Fruit fly (Drosophila melanogaster): ENCODE measurements around the gene Lamtor3.

Lamtor3 gene

DNA sequence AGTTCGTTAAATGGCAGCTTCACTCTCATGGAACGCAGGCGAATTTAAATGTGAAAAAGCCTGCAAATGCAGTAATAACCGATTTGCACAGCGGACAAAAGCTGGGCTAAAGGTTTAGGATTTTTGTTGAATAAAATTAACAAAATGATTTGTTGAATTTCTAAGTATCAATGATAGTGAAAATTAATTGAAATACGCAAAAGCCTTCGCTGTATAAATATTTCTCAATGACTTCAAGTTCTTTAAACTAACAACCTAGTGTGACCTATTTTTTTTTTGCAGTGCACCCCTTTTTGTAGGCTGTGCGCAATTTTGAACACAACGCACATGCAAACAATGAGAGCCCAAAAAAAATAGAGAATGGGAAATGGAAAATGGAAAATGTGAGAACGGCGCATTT lies 14.1 kb upstream of the Lamtor3 start (continued):
- TF ChIP-seq CG1621 (tag; optimal IDR thresholded peaks at IDR 0.05) (no peak), esn (GFP tag; optimal IDR thresholded peaks at IDR 0.05) (peak; percentile 26), Hr38 (GFP tag; optimal IDR thresholded peaks at IDR 0.05) (no peak), fd59A (GFP tag; optimal IDR thresholded peaks at IDR 0.05) (no peak), CG34406 (GFP tag; optimal IDR thresholded peaks at IDR 0.05) (no peak), CG6276 (GFP tag; optimal IDR thresholded peaks at IDR 0.05) (peak; percentile 39), Met (GFP tag; optimal IDR thresholded peaks at IDR 0.05) (no peak), CG6808 (GFP tag; optimal IDR thresholded peaks at IDR 0.05) (no peak), Eip75B (GFP tag; optimal IDR thresholded peaks at IDR 0.05) (peak; percentile 49), cyc (GFP tag; optimal IDR thresholded peaks at IDR 0.05) (no peak), CG6163 (GFP tag; IDR thresholded peaks at IDR 0.05) (peak; percentile 42; the same call in 1 of the 3 replicates), CG6854 (GFP tag; optimal IDR thresholded peaks at IDR 0.05) (no peak), lz (GFP tag; optimal IDR thresholded peaks at IDR 0.05) (peak; percentile 7), topi (GFP tag; optimal IDR thresholded peaks at IDR 0.05) (no peak)

DNA sequence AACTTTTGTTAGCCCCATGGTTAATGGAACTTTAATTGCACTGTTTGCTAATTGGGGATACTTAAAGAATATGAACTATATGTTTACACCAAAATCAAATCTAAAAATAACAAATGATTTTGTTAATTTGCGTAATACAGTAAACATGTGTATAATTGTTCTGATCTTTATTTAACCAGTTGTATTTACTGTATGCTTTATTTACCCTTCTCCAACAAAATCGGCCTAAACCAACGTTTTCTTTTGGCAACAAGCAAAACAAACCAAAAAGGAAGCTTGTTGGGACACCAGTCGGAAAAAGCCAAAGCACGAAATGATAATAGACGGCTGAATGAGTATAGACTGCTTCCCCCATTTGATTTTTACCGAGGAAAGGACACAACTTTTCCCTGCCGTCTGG lies 10.4 kb upstream of the Lamtor3 start:
- no peak for TF ChIP-seq svp (GFP tag)
- TF ChIP-seq CG6808 (GFP tag; optimal IDR thresholded peaks at IDR 0.05) = no peak
- TF ChIP-seq fkh (GFP tag; optimal IDR thresholded peaks at IDR 0.05) = peak; percentile 76
- TF ChIP-seq vri (GFP tag; optimal IDR thresholded peaks at IDR 0.05) = peak; percentile 19
- no peak for TF ChIP-seq fd59A (GFP tag; optimal IDR thresholded peaks at IDR 0.05)
- no peak for TF ChIP-seq CG6854 (GFP tag; optimal IDR thresholded peaks at IDR 0.05)
- TF ChIP-seq CG8632 (GFP tag; optimal IDR thresholded peaks at IDR 0.05) = no peak
- TF ChIP-seq Met (GFP tag; optimal IDR thresholded peaks at IDR 0.05) = no peak
- no peak for TF ChIP-seq CG1621 (tag; optimal IDR thresholded peaks at IDR 0.05)

dm6 chr2L:17471524-17471923 lies 9.5 kb upstream of the Lamtor3 start, which contains the start of gene Sgt:
TSS of gene Sgt (plus strand) at chr2L:17471603.
- TF ChIP-seq Blimp-1 (GFP tag; optimal IDR thresholded peaks at IDR 0.05) (no peak), CG15336 (GFP tag; IDR thresholded peaks at IDR 0.05) (0 out of 2 replicates have a peak, but pooled peaks have one; percentile 24), Sox14 (GFP tag; optimal IDR thresholded peaks at IDR 0.05) (no peak), Ets96B (tag; optimal IDR thresholded peaks at IDR 0.05) (no peak), net (GFP tag; optimal IDR thresholded peaks at IDR 0.05) (no peak), pdm3 (GFP tag; optimal IDR thresholded peaks at IDR 0.05) (no peak), fd85E (GFP tag; optimal IDR thresholded peaks at IDR 0.05) (no peak), vri (GFP tag; optimal IDR thresholded peaks at IDR 0.05) (no peak), CG8632 (GFP tag; optimal IDR thresholded peaks at IDR 0.05) (no peak)

- peak; percentile 15 for TF ChIP-seq Eip93F (GFP tag; optimal IDR thresholded peaks at IDR 0.05)
- no peak for TF ChIP-seq CG6163 (GFP tag; IDR thresholded peaks at IDR 0.05)
- TF ChIP-seq CG16779 (tag; optimal IDR thresholded peaks at IDR 0.05) = no peak
- TF ChIP-seq fkh (GFP tag; optimal IDR thresholded peaks at IDR 0.05) = peak; percentile 31
- peak; percentile 69 for TF ChIP-seq Eip78C (GFP tag)
- peak; percentile 12 for TF ChIP-seq dsx (GFP tag; optimal IDR thresholded peaks at IDR 0.05; ENCODE audit: poor library complexity, severe bottlenecking)
- peak; percentile 56 for TF ChIP-seq svp (GFP tag)
- peak; percentile 4 for TF ChIP-seq Blimp-1 (GFP tag; optimal IDR thresholded peaks at IDR 0.05)
- peak; percentile 12 for TF ChIP-seq Ets96B (tag; optimal IDR thresholded peaks at IDR 0.05)
- no peak for TF ChIP-seq CG6808 (GFP tag; optimal IDR thresholded peaks at IDR 0.05)
- TF ChIP-seq Sox102F (GFP tag; optimal IDR thresholded peaks at IDR 0.05) = no peak
- peak; percentile 50 for TF ChIP-seq CG6854 (GFP tag; optimal IDR thresholded peaks at IDR 0.05)
- no peak for TF ChIP-seq Lpt (GFP tag; optimal IDR thresholded peaks at IDR 0.05)
- peak; percentile 9 for TF ChIP-seq esn (GFP tag; optimal IDR thresholded peaks at IDR 0.05)
- TF ChIP-seq Hr39 (GFP tag; optimal IDR thresholded peaks at IDR 0.05) = no peak
- peak; percentile 44 for TF ChIP-seq vri (GFP tag; optimal IDR thresholded peaks at IDR 0.05)
- TF ChIP-seq CG32006 (GFP tag; optimal IDR thresholded peaks at IDR 0.05) = no peak
- no peak for TF ChIP-seq CG11762 (GFP tag; optimal IDR thresholded peaks at IDR 0.05; ENCODE audit: insufficient read depth)
- TF ChIP-seq CG31627 (GFP tag; optimal IDR thresholded peaks at IDR 0.05) = no peak
- no peak for TF ChIP-seq Sox14 (GFP tag; optimal IDR thresholded peaks at IDR 0.05)
- TF ChIP-seq CG1621 (tag; optimal IDR thresholded peaks at IDR 0.05) = peak; percentile 13
- no peak for TF ChIP-seq fd59A (GFP tag; optimal IDR thresholded peaks at IDR 0.05)
- no peak for TF ChIP-seq CG10631 (GFP tag; optimal IDR thresholded peaks at IDR 0.05)
- peak; percentile 50; the same call in 2 of the 3 replicates for TF ChIP-seq CG8119 (GFP tag; IDR thresholded peaks at IDR 0.05)
- no peak for TF ChIP-seq cyc (GFP tag; optimal IDR thresholded peaks at IDR 0.05)
Measured at dm6 chr2L:17472582-17473524, 8.2 kb upstream of the Lamtor3 start, which contains the start of gene BicD. TSS of gene BicD (minus strand) at chr2L:17473215.

Data from whole organism, prepupa.